Worm (Caenorhabditis elegans) whole organism, midembryonic: Measurements from ENCODE around the gene T04A8.7.

ENCODE experiments used
- T22C8.4 ChIP-seq: fragments of 200-800 bp; sonication (Bioruptor generic); IDR thresholded peaks from 2 replicates; pipeline ENCODE4 v1.3.6; 2022; ENCODE audit warnings: missing genetic modification characterization, missing compliant biosample characterization
- cog-1 ChIP-seq: sonication (generic microtip); optimal IDR thresholded peaks from 2 replicates; lab custom pipeline; 2016; ENCODE audit warnings: missing genetic modification characterization, missing compliant biosample characterization
- flt-1 ChIP-seq: fragments of 200-800 bp; sonication (Bioruptor generic); IDR thresholded peaks from 2 replicates; pipeline ENCODE4 v1.3.6; 2022; ENCODE audit warnings: missing genetic modification characterization, missing compliant biosample characterization
- med-1 ChIP-seq: sonication (generic microtip); optimal IDR thresholded peaks from 2 replicates; lab custom pipeline; 2017; ENCODE audit warnings: missing genetic modification characterization, mild to moderate bottlenecking, missing compliant biosample characterization, antibody characterized with exemption, missing genetic modification reagents; ENCODE audit not compliant: insufficient read depth

DNA sequence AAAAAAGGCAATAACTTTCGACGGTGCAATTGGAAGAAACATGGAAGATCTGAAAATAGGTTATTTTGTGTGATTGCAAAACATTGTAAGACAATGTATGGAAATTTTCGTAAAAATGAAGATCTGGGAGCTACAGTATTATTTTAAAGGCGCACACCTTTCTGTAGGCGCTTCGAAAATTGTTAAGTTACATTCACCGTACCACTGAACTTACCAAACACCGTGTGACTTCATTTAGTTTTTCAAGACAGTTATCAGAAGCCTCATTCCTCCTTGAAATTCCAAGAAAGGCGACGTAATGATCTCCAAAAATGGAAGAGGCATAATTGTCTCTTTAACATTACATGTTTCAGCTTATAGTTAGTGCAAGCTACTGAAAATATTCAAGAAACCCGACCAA lies 41.2 kb upstream of the T04A8.7 start:
- TF ChIP-seq T22C8.4 (no peak), med-1 (no peak), cog-1 (tag; lab: Kevin White, UChicago) (no peak), flt-1 (GFP tag; lab: Robert Waterston, UW) (no peak)
